Worm (Caenorhabditis elegans) whole organism, late embryonic: ENCODE results near the gene K11H12.10.

Experiments used
- F13H6.1 ChIP-seq: sonication (generic microtip); optimal IDR thresholded peaks from 2 replicates; lab custom pipeline; 2016; ENCODE audit warnings: missing genetic modification characterization, missing compliant biosample characterization
- ceh-14 ChIP-seq: sonication (generic microtip); optimal IDR thresholded peaks from 2 replicates; lab custom pipeline; 2016; ENCODE audit warnings: missing genotype, missing genetic modification characterization, missing compliant biosample characterization
- ceh-2 ChIP-seq: sonication (generic microtip); optimal IDR thresholded peaks from 2 replicates; lab custom pipeline; 2016; ENCODE audit warnings: missing genotype, missing genetic modification characterization, missing compliant biosample characterization
- ceh-9 ChIP-seq: sonication (generic microtip); optimal IDR thresholded peaks from 2 replicates; lab custom pipeline; 2016; ENCODE audit warnings: mild to moderate bottlenecking, missing genetic modification characterization, inconsistent platforms, missing compliant biosample characterization
- elt-4 ChIP-seq: sonication (generic microtip); optimal IDR thresholded peaks from 2 replicates; lab custom pipeline; 2016; ENCODE audit warnings: missing genetic modification characterization, missing compliant biosample characterization
- ets-4 ChIP-seq: sonication (generic microtip); optimal IDR thresholded peaks from 2 replicates; lab custom pipeline; 2016; ENCODE audit warnings: missing genetic modification characterization, missing compliant biosample characterization
- eyg-1 ChIP-seq: sonication (generic microtip); optimal IDR thresholded peaks from 2 replicates; lab custom pipeline; 2016; ENCODE audit warnings: missing genotype, missing genetic modification characterization, missing compliant biosample characterization
- fkh-10 ChIP-seq: fragments of 150-350 bp; optimal IDR thresholded peaks from 2 replicates; lab custom pipeline; 2014; ENCODE audit warnings: missing biosample characterization, missing genetic modification reagents, missing genetic modification characterization
- nhr-11 ChIP-seq: fragments of 150-350 bp; optimal IDR thresholded peaks from 2 replicates; lab custom pipeline; 2014; ENCODE audit warnings: missing biosample characterization, missing genetic modification characterization
- nhr-232 ChIP-seq: sonication (generic microtip); optimal IDR thresholded peaks from 2 replicates; lab custom pipeline; 2016; ENCODE audit warnings: missing genetic modification characterization, missing compliant biosample characterization
- npax-4 ChIP-seq: sonication (generic microtip); optimal IDR thresholded peaks from 2 replicates; lab custom pipeline; 2016; ENCODE audit warnings: missing genetic modification characterization, missing compliant biosample characterization
- sox-4 ChIP-seq: sonication (generic microtip); optimal IDR thresholded peaks from 2 replicates; lab custom pipeline; 2017; ENCODE audit warnings: mild to moderate bottlenecking, missing genetic modification characterization, inconsistent platforms, missing compliant biosample characterization

- TF ChIP-seq ceh-14 (tag; lab: Kevin White, UChicago) (no peak), ets-4 (tag; lab: Kevin White, UChicago) (no peak), eyg-1 (no peak), npax-4 (tag; lab: Kevin White, UChicago) (no peak), elt-4 (tag; lab: Kevin White, UChicago) (no peak), ceh-2 (tag; lab: Kevin White, UChicago) (no peak), F13H6.1 (tag; lab: Kevin White, UChicago) (no peak), nhr-11 (tag; lab: Kevin White, UChicago) (no peak), nhr-232 (no peak), fkh-10 (no peak), ceh-9 (tag; lab: Kevin White, UChicago) (no peak), sox-4 (tag; lab: Kevin White, UChicago) (no peak)
Observed at ce11 chrIV:675471-676159, at the start of gene K11H12.10, which contains the start of gene K11H12.4.
